Worm (Caenorhabditis elegans) whole organism, L4/young adult: ENCODE results near the gene srg-1.

Experiments
- W03F9.2 ChIP-seq: fragments of 150-350 bp; optimal IDR thresholded peaks from 2 replicates; lab custom pipeline; 2014; ENCODE audit warnings: missing biosample characterization, missing genetic modification characterization
- dao-5 ChIP-seq: sonication (generic microtip); optimal IDR thresholded peaks from 2 replicates; lab custom pipeline; 2016; ENCODE audit warnings: missing genotype, missing genetic modification characterization, moderate library complexity, missing compliant biosample characterization
- him-1 ChIP-seq: sonication (generic microtip); optimal IDR thresholded peaks from 2 replicates; lab custom pipeline; 2016; ENCODE audit warnings: missing genotype, missing genetic modification reagents, missing genetic modification characterization, missing compliant biosample characterization

Gene srg-1

DNA sequence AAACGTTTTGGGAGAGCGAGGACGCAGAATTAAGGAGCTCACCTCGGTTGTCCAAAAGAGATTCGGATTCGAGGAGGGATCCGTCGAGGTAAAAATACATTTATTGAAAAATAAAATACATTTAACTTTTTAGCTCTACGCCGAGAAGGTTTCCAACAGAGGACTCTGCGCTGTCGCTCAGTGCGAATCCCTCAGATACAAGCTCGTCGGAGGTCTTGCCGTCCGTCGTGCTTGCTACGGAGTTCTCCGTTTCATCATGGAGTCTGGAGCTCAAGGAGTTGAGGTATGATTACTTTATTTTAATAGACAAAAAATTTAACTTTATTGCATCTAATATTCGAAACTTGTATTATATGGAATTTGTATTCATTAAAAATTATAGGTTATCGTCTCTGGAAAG, 51.1 kb downstream of the srg-1 start:
- TF ChIP-seq dao-5 (tag; lab: Kevin White, UChicago) (no peak), him-1 (tag; lab: Kevin White, UChicago) (no peak), W03F9.2 (no peak)
